Worm (Caenorhabditis elegans) whole organism, L4/young adult: ENCODE data around the gene M03D4.4.

Experiments
- W03F9.2 ChIP-seq: fragments of 150-350 bp; optimal IDR thresholded peaks from 2 replicates; lab custom pipeline; 2014; ENCODE audit warnings: missing biosample characterization, missing genetic modification characterization
- dao-5 ChIP-seq: sonication (generic microtip); optimal IDR thresholded peaks from 2 replicates; lab custom pipeline; 2016; ENCODE audit warnings: missing genotype, missing genetic modification characterization, moderate library complexity, missing compliant biosample characterization
- him-1 ChIP-seq: sonication (generic microtip); optimal IDR thresholded peaks from 2 replicates; lab custom pipeline; 2016; ENCODE audit warnings: missing genotype, missing genetic modification reagents, missing genetic modification characterization, missing compliant biosample characterization

DNA sequence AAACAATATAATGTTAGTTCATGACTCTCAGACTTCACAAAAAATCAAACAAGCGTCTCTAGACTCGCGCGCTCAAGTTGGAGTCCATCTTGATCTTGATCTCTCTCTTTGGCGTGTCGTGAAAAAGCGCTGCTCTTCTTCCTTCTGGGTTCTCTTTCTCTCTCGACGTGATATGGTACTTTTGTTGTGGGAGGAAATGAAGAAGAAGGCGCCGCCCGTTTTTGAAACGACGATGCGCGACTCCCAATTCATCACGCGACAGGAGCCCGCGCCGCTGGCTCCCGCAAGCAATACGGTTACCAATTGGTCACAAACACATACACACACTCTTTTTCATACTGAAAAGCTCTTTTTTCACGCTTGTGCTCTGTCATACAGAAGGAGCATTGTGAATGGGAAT is 3.3 kb upstream of the M03D4.4 start:
- no peak for TF ChIP-seq him-1
- TF ChIP-seq dao-5 (tag; lab: Kevin White, UChicago): no peak
- TF ChIP-seq W03F9.2: no peak
